Fruit fly (Drosophila melanogaster): ENCODE measurements around the gene CG13737.

Gene CG13737

DNA sequence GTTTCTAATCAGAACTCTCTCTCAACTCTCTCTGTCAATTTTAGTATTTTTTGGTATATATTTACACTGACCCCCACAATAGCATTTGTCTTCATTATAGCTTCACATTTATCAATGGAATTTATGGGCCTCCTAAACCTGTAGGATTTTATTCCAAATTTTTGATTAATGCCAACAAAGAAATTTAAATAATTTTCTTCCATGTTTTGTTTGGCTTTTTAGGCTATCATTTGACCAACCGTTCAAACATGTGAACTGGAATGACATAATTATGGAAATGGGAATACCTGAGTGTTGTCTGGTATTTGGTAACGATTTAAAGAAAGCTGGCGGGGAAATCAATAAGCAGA, 41.8 kb downstream of the CG13737 start:
- TF ChIP-seq bab1 (GFP tag; optimal IDR thresholded peaks at IDR 0.05) (no peak), pad (GFP tag; optimal IDR thresholded peaks at IDR 0.05) (no peak), CG11617 (GFP tag; optimal IDR thresholded peaks at IDR 0.05) (no peak), ovo (GFP tag; optimal IDR thresholded peaks at IDR 0.05) (no peak), CG33017 (tag; optimal IDR thresholded peaks at IDR 0.05) (no peak), Hr96 (GFP tag; optimal IDR thresholded peaks at IDR 0.05) (no peak), cic (GFP tag; optimal IDR thresholded peaks at IDR 0.05) (no peak), CG7045 (GFP tag; optimal IDR thresholded peaks at IDR 0.05) (no peak), Mnt (GFP tag; optimal IDR thresholded peaks at IDR 0.05) (no peak), CG12768 (GFP tag; optimal IDR thresholded peaks at IDR 0.05) (no peak), Crg-1 (GFP tag; optimal IDR thresholded peaks at IDR 0.05) (no peak), kay (GFP tag; ENCODE audit: borderline replicate concordance) (no peak)

DNA sequence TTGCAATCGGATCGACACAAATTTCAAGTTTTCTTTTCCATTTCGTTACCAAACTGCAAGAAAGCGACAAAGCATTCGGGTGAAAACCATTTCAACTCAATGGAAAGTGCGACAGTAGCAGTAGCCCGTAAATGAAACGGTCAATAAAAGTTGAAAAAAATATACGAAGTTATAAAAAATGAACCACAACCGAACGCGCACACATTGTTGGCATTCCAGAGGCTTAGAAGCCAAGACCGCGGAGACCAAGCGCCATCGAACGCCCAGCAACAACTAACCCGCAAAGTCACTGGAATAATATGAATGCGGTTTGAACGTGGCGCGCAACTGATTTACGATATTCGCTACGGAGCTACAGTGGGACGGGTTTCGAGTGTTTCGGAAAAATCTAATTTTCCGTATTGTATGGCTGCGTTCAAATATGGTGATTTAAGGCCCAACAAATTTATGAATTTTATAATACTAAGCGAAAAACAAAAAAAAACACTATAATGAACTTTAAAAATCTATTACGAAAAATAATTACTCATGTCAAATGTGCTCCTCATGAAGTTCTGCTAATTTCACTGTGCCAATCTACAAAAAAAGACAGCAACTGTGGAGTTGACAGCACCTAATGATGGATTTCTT, 43.3 kb downstream of the CG13737 start:
- TF ChIP-seq Mnt (GFP tag; optimal IDR thresholded peaks at IDR 0.05) (no peak), cic (GFP tag; optimal IDR thresholded peaks at IDR 0.05) (no peak), CG5204 (GFP tag; optimal IDR thresholded peaks at IDR 0.05) (no peak), CG33017 (tag; optimal IDR thresholded peaks at IDR 0.05) (no peak), bab1 (GFP tag; optimal IDR thresholded peaks at IDR 0.05) (peak; percentile 31), CG12768 (GFP tag; optimal IDR thresholded peaks at IDR 0.05) (no peak), Hr96 (GFP tag; optimal IDR thresholded peaks at IDR 0.05) (no peak)

DNA sequence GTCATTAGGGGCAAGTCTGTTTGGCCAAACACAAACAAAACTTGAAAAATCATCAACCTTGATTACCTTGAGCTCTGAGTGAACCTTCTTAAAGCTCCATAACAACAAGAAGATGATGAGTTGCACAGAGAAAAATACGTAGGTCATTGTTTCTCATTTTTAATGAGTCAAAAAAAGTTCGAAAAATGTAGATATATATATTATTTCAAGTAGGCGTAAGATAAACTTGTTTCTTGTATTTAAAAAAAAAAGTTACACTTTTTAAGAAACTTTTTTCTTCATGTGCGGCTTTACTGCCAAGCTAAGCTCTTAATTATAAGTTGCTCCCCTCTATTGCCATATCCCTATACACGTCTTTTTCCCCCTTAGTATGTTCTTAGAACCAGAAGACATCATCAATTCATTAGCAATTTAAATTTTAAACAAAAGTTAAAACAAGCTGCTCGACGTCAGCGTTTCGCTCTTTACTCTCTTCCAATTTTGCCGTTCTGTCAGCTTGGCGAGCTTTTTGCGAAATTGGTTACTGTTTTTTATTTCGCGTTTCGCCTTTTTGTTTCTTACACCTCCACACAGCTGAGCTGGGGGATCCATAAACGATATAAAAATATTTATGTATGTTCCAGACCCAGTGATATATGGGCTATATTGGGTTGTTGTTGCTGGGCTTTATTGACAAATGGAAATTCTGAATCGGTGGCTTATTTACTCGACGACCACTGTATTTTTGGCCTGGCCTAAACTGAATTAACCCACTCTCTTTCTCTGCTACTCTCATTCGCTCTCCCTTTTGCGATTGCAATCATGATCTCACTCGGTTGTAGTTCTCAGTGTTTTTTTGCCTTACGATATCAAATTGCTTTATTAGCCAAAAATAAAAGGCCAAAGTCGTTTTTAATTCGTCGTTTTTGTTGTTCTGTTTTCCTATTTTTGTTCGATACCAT, 44.8 kb downstream of the CG13737 start:
- TF ChIP-seq CG12768 (GFP tag; optimal IDR thresholded peaks at IDR 0.05) (no peak), cnc (optimal IDR thresholded peaks at IDR 0.05) (no peak), kay (GFP tag; ENCODE audit: borderline replicate concordance) (peak; percentile 68), CG1620 (GFP tag; optimal IDR thresholded peaks at IDR 0.05) (no peak), bab1 (GFP tag; optimal IDR thresholded peaks at IDR 0.05) (peak; percentile 6), Mnt (GFP tag; optimal IDR thresholded peaks at IDR 0.05) (no peak), toe (GFP tag; optimal IDR thresholded peaks at IDR 0.05) (no peak), CG33017 (tag; optimal IDR thresholded peaks at IDR 0.05) (no peak), Crg-1 (GFP tag; optimal IDR thresholded peaks at IDR 0.05) (peak; percentile 24), tj (GFP tag; optimal IDR thresholded peaks at IDR 0.05) (peak; percentile 61), CG7101 (tag; optimal IDR thresholded peaks at IDR 0.05) (no peak), Clk (GFP tag; optimal IDR thresholded peaks at IDR 0.05) (no peak), pad (GFP tag; optimal IDR thresholded peaks at IDR 0.05) (no peak), CG5204 (GFP tag; optimal IDR thresholded peaks at IDR 0.05) (no peak), cic (GFP tag; optimal IDR thresholded peaks at IDR 0.05) (no peak), Hr96 (GFP tag; optimal IDR thresholded peaks at IDR 0.05) (no peak), ovo (GFP tag; optimal IDR thresholded peaks at IDR 0.05) (no peak)

DNA sequence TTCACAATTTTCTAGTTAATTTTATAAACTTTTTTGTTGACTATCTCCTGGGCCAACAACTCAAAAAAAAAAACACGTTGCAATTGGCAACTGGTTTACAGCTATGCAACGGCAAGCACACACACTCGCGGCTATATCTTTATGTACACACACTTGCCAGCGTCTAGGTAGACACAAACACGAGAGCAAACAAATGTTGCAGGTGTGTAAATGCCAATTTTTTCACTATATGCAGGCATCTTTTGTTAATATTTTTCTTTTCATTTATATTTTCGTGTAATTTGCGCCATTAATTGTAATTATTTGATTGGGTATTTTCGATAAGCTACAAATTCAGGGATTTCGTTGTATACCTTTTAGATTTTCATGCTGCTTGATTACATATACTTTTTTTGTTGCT, 45.9 kb downstream of the CG13737 start:
- TF ChIP-seq Crg-1 (GFP tag; optimal IDR thresholded peaks at IDR 0.05): peak; percentile 47
- TF ChIP-seq Hr96 (GFP tag; optimal IDR thresholded peaks at IDR 0.05): no peak
- TF ChIP-seq CG7101 (tag; optimal IDR thresholded peaks at IDR 0.05): peak; percentile 9
- no peak for TF ChIP-seq CG1620 (GFP tag; optimal IDR thresholded peaks at IDR 0.05)
- no peak for TF ChIP-seq toe (GFP tag; optimal IDR thresholded peaks at IDR 0.05)

DNA sequence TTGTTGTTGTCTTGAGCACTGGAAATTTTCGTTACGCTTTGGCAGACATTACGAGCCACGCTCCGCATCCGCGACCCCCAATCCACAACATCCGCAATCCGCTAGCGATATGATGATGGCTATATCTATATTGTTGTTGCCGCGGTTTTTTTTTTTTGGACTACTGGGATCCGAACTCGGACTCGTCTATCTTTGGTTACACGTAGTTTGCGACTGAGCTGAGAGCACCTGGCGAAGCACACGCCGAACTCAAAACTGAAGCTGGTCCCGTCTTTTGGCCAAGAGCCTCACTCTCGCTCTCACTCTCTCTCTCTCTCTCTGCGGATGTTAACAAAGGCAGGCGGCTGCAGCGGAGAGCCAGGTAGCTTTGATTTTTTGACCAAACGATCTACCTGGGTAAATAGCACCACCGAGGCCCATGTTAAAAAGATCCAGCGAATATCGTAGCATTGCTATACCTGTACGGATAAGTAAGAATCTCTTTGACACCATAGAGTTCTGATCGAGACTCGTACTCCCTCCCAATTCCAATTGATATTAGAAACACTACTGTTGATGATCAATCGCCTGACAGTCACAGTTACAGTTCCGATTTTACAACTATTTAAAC, 46.4 kb downstream of the CG13737 start, which contains the start of gene Rgl:
Gene Rgl (minus strand): TSS at position 219 of the 610 bp plus-strand sequence.
- TF ChIP-seq CG12768 (GFP tag; optimal IDR thresholded peaks at IDR 0.05) (no peak), CG14711 (tag; optimal IDR thresholded peaks at IDR 0.05) (no peak), ovo (GFP tag; optimal IDR thresholded peaks at IDR 0.05) (no peak), CG11617 (GFP tag; optimal IDR thresholded peaks at IDR 0.05) (no peak), kay (GFP tag; ENCODE audit: borderline replicate concordance) (no peak), bab1 (GFP tag; optimal IDR thresholded peaks at IDR 0.05) (no peak), CG33017 (tag; optimal IDR thresholded peaks at IDR 0.05) (no peak), tj (GFP tag; optimal IDR thresholded peaks at IDR 0.05) (peak; percentile 23)

DNA sequence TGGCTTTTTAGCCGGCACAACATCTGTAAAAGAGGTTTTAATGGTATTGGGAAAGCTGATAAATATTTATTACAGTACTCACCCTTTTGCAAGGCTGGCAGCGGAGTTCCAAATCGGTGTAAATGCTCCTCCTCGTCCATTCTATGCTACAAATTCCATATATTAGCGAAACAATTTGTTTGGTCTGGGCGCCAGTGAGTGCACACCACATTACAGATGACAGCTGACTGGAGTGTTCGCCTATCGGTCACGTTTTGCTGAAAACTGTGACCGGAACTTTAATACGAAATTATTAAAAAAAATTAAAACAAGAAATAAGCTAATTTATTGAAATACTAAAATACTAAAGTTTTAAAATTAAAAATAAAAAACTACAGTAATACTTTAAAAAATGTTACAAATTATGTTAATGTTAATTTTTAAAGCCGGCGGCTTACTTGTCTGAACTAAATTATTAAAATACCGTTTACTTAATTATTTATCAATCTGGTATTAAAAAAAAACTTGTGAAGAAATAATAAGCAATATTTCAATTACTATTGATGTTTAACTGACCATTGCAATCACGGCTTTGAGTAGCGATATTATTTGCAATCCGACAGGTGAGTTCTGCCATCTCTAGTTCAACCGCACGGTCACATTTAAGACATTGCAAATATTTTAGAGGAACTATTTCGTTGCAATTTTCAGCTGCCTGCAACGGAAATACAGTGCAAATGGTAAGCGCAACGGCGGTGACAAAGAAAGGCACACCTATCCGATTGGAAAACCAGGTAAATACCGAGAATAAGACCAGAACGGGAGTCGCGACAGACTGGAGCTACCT, 50.2 kb downstream of the CG13737 start, which contains the start of the genes CG8833 and DCTN1-p150:
Gene CG8833 (minus strand): TSS at position 232 of the 826 bp plus-strand sequence.
Gene DCTN1-p150 (plus strand): TSS at position 619 of the 826 bp plus-strand sequence.
- TF ChIP-seq CG33017 (tag; optimal IDR thresholded peaks at IDR 0.05) (no peak), CG7045 (GFP tag; optimal IDR thresholded peaks at IDR 0.05) (peak; percentile 22), ovo (GFP tag; optimal IDR thresholded peaks at IDR 0.05) (no peak), kay (GFP tag; ENCODE audit: borderline replicate concordance) (peak; percentile 75), CG5204 (GFP tag; optimal IDR thresholded peaks at IDR 0.05) (no peak), tj (GFP tag; optimal IDR thresholded peaks at IDR 0.05) (peak; percentile 25), cic (GFP tag; optimal IDR thresholded peaks at IDR 0.05) (no peak), Mnt (GFP tag; optimal IDR thresholded peaks at IDR 0.05) (no peak), CG14711 (tag; optimal IDR thresholded peaks at IDR 0.05) (peak; percentile 20), CG11617 (GFP tag; optimal IDR thresholded peaks at IDR 0.05) (peak; percentile 7), bab1 (GFP tag; optimal IDR thresholded peaks at IDR 0.05) (no peak), Clk (GFP tag; optimal IDR thresholded peaks at IDR 0.05) (no peak), cnc (optimal IDR thresholded peaks at IDR 0.05) (no peak), Crg-1 (GFP tag; optimal IDR thresholded peaks at IDR 0.05) (no peak), CG12768 (GFP tag; optimal IDR thresholded peaks at IDR 0.05) (no peak), CG7101 (tag; optimal IDR thresholded peaks at IDR 0.05) (peak; percentile 25), Hr96 (GFP tag; optimal IDR thresholded peaks at IDR 0.05) (peak; percentile 19), pad (GFP tag; optimal IDR thresholded peaks at IDR 0.05) (peak; percentile 6), toe (GFP tag; optimal IDR thresholded peaks at IDR 0.05) (peak; percentile 54), CG1620 (GFP tag; optimal IDR thresholded peaks at IDR 0.05) (peak; percentile 46)
